Fruit fly (Drosophila melanogaster) whole organism, embryonic: ENCODE results near the gene CG3662.

ENCODE experiments used
- Abd-B ChIP-seq: fragments of 200-800 bp; sonication (Bioruptor generic); optimal IDR thresholded peaks from 2 replicates; lab custom pipeline; 2018; ENCODE audit warnings: missing biosample characterization, mild to moderate bottlenecking, missing genetic modification characterization, moderate library complexity
- Adf1 ChIP-seq: fragments of 200-800 bp; sonication (Bioruptor generic); IDR thresholded peaks from 2 replicates; pipeline ENCODE4 v1.3.6; 2022; ENCODE audit warnings: missing biosample characterization, missing genetic modification characterization
- Aef1 ChIP-seq: fragments of 200-800 bp; sonication (Bioruptor generic); IDR thresholded peaks from 3 replicates; pipeline ENCODE4 v1.3.6; 2022; ENCODE audit warnings: missing biosample characterization, missing genetic modification characterization
- C15 ChIP-seq: fragments of 200-800 bp; sonication (Bioruptor generic); IDR thresholded peaks from 3 replicates; pipeline ENCODE4 v1.3.6; 2022; ENCODE audit warnings: missing biosample characterization, missing genetic modification characterization
- CG10267 ChIP-seq: fragments of 200-800 bp; sonication (Bioruptor generic); optimal IDR thresholded peaks from 2 replicates; lab custom pipeline; 2018; ENCODE audit warnings: missing biosample characterization, mild to moderate bottlenecking, missing genetic modification characterization, moderate library complexity
- CG11504 ChIP-seq: fragments of 200-800 bp; sonication (Bioruptor generic); optimal IDR thresholded peaks from 3 replicates; lab custom pipeline; 2019; ENCODE audit warnings: missing biosample characterization, mild to moderate bottlenecking, missing genetic modification characterization, moderate library complexity
- CG12659 ChIP-seq: fragments of 200-800 bp; sonication (Bioruptor generic); optimal IDR thresholded peaks from 3 replicates; lab custom pipeline; 2017; ENCODE audit warnings: mild to moderate bottlenecking, missing biosample characterization, missing genetic modification reagents, missing genetic modification characterization
- CG15601 ChIP-seq: fragments of 200-800 bp; sonication (Bioruptor generic); optimal IDR thresholded peaks from 3 replicates; lab custom pipeline; 2019; ENCODE audit warnings: missing biosample characterization, mild to moderate bottlenecking, missing genetic modification characterization, moderate library complexity
- CG1602 ChIP-seq: fragments of 200-800 bp; sonication (Bioruptor generic); optimal IDR thresholded peaks from 3 replicates; lab custom pipeline; 2016; ENCODE audit warnings: missing biosample characterization, missing genetic modification characterization
- CG1647 ChIP-seq: fragments of 200-800 bp; sonication (Bioruptor generic); optimal IDR thresholded peaks from 3 replicates; lab custom pipeline; 2016; ENCODE audit warnings: missing biosample characterization, missing genetic modification characterization
- CG18011 ChIP-seq: fragments of 200-800 bp; sonication (Bioruptor generic); optimal IDR thresholded peaks from 2 replicates; lab custom pipeline; 2017; ENCODE audit warnings: missing biosample characterization, missing genetic modification characterization, mild to moderate bottlenecking, moderate library complexity, missing genotype
- CG2875 ChIP-seq: fragments of 200-800 bp; sonication (Bioruptor generic); optimal IDR thresholded peaks from 2 replicates; lab custom pipeline; 2017; ENCODE audit warnings: missing biosample characterization, mild to moderate bottlenecking, missing genetic modification characterization, missing genetic modification reagents
- CG3163 ChIP-seq: fragments of 200-800 bp; sonication (Bioruptor generic); optimal IDR thresholded peaks from 3 replicates; lab custom pipeline; 2016; ENCODE audit warnings: missing biosample characterization, missing genetic modification characterization
- CG33213 ChIP-seq: fragments of 200-800 bp; sonication (Bioruptor generic); optimal IDR thresholded peaks from 3 replicates; lab custom pipeline; 2016; ENCODE audit warnings: missing biosample characterization, missing genetic modification characterization
- CG3995 ChIP-seq: fragments of 200-800 bp; sonication (Bioruptor generic); optimal IDR thresholded peaks from 3 replicates; lab custom pipeline; 2016; ENCODE audit warnings: missing biosample characterization, missing genetic modification characterization
- CG4282 ChIP-seq: fragments of 200-800 bp; sonication (Bioruptor generic); optimal IDR thresholded peaks from 2 replicates; lab custom pipeline; 2016; ENCODE audit warnings: missing biosample characterization, missing genetic modification characterization
- CG6254 ChIP-seq: fragments of 200-800 bp; sonication (Bioruptor generic); optimal IDR thresholded peaks from 3 replicates; lab custom pipeline; 2017; ENCODE audit warnings: mild to moderate bottlenecking, missing biosample characterization, missing genetic modification reagents, missing genetic modification characterization
- CG6791 ChIP-seq: fragments of 200-800 bp; sonication (Bioruptor generic); IDR thresholded peaks from 3 replicates; pipeline ENCODE4 v1.3.6; 2022; ENCODE audit warnings: missing biosample characterization, missing genetic modification characterization; ENCODE audit not compliant: partially characterized antibody
- Chrac-16 ChIP-seq: fragments of 200-800 bp; sonication (Bioruptor generic); optimal IDR thresholded peaks from 3 replicates; lab custom pipeline; 2016; ENCODE audit warnings: missing biosample characterization, missing genetic modification characterization
- Dbx ChIP-seq: fragments of 200-800 bp; sonication (Bioruptor generic); IDR thresholded peaks from 3 replicates; pipeline ENCODE4 v1.3.6; 2022; ENCODE audit warnings: missing biosample characterization, missing genetic modification characterization
- Doc3 ChIP-seq: fragments of 200-800 bp; sonication (Bioruptor generic); IDR thresholded peaks from 3 replicates; pipeline ENCODE4 v1.3.6; 2022; ENCODE audit warnings: missing biosample characterization, missing genetic modification characterization; ENCODE audit not compliant: partially characterized antibody
- Drgx ChIP-seq: fragments of 200-800 bp; sonication (Bioruptor generic); IDR thresholded peaks from 2 replicates; pipeline ENCODE4 v1.3.6; 2022; ENCODE audit warnings: missing biosample characterization, missing genetic modification characterization
- Hey ChIP-seq: fragments of 200-800 bp; sonication (Bioruptor generic); optimal IDR thresholded peaks from 3 replicates; lab custom pipeline; 2018; ENCODE audit warnings: missing biosample characterization, mild to moderate bottlenecking, missing genetic modification characterization
- Lpt ChIP-seq: fragments of >200 bp; optimal IDR thresholded peaks from 2 replicates; lab custom pipeline; 2018; ENCODE audit warnings: missing biosample characterization, missing genetic modification characterization
- MTF-1 ChIP-seq: fragments of 200-800 bp; sonication (Bioruptor generic); optimal IDR thresholded peaks from 2 replicates; lab custom pipeline; 2018; ENCODE audit warnings: missing biosample characterization, mild to moderate bottlenecking, missing genetic modification characterization, borderline replicate concordance
- NC2α ChIP-seq: fragments of 200-800 bp; sonication (Bioruptor generic); optimal IDR thresholded peaks from 2 replicates; lab custom pipeline; 2016; ENCODE audit warnings: missing biosample characterization, missing genetic modification characterization
- Nf-YC ChIP-seq: fragments of 200-800 bp; optimal IDR thresholded peaks from 3 replicates; lab custom pipeline; 2019; ENCODE audit warnings: missing biosample characterization, mild to moderate bottlenecking, missing genetic modification characterization, moderate library complexity
- Oli ChIP-seq: fragments of 200-800 bp; sonication (Bioruptor generic); optimal IDR thresholded peaks from 2 replicates; lab custom pipeline; 2018; ENCODE audit warnings: missing biosample characterization, mild to moderate bottlenecking, missing genetic modification characterization, moderate library complexity
- Sox102F ChIP-seq: fragments of 200-800 bp; sonication (Bioruptor generic); optimal IDR thresholded peaks from 2 replicates; lab custom pipeline; 2018; ENCODE audit warnings: missing biosample characterization, mild to moderate bottlenecking, missing genetic modification characterization, moderate library complexity
- croc ChIP-seq: fragments of 200-800 bp; sonication (Bioruptor generic); conservative IDR thresholded peaks from 3 replicates; pipeline ENCODE4 v1.3.6; 2022; ENCODE audit warnings: missing biosample characterization, missing genetic modification characterization
- cwo ChIP-seq: fragments of 200-800 bp; sonication (Bioruptor generic); optimal IDR thresholded peaks from 3 replicates; lab custom pipeline; 2017; ENCODE audit warnings: missing biosample characterization, missing genetic modification characterization, mild to moderate bottlenecking, moderate library complexity, missing genetic modification reagents
- gcm2 ChIP-seq: fragments of 200-800 bp; sonication (Bioruptor generic); optimal IDR thresholded peaks from 2 replicates; lab custom pipeline; 2016; ENCODE audit warnings: missing biosample characterization, missing genetic modification characterization
- gfzf ChIP-seq: fragments of 200-800 bp; sonication (Bioruptor generic); optimal IDR thresholded peaks from 2 replicates; lab custom pipeline; 2016; ENCODE audit warnings: missing biosample characterization, mild to moderate bottlenecking, missing genetic modification characterization, moderate library complexity
- pfk ChIP-seq: fragments of 200-800 bp; sonication (Bioruptor generic); optimal IDR thresholded peaks from 2 replicates; lab custom pipeline; 2018; ENCODE audit warnings: missing biosample characterization, mild to moderate bottlenecking, missing genetic modification characterization, moderate library complexity
- repo ChIP-seq: fragments of 200-800 bp; sonication (Bioruptor generic); optimal IDR thresholded peaks from 2 replicates; lab custom pipeline; 2016; ENCODE audit warnings: missing biosample characterization, missing genetic modification characterization
- salm ChIP-seq: fragments of 200-800 bp; sonication (Bioruptor generic); optimal IDR thresholded peaks from 2 replicates; lab custom pipeline; 2018; ENCODE audit warnings: missing biosample characterization, mild to moderate bottlenecking, missing genetic modification characterization
- scrt ChIP-seq: fragments of 200-800 bp; sonication (Bioruptor generic); optimal IDR thresholded peaks from 2 replicates; lab custom pipeline; 2018; ENCODE audit warnings: missing biosample characterization, mild to moderate bottlenecking, missing genetic modification characterization, moderate library complexity
- sens ChIP-seq: fragments of 200-800 bp; sonication (Bioruptor generic); peaks from one replicate; lab custom pipeline; 2016; ENCODE audit warnings: missing biosample characterization, missing genetic modification characterization
- seq ChIP-seq: fragments of 200-800 bp; sonication (Bioruptor generic); IDR thresholded peaks from 2 replicates; pipeline ENCODE4 v1.3.6; 2022; ENCODE audit warnings: missing biosample characterization, missing genetic modification characterization
- tup ChIP-seq: fragments of 200-800 bp; sonication (Bioruptor generic); optimal IDR thresholded peaks from 2 replicates; lab custom pipeline; 2016; ENCODE audit warnings: missing biosample characterization, mild to moderate bottlenecking, missing genetic modification characterization, moderate library complexity
- tx ChIP-seq: fragments of 200-800 bp; sonication (Bioruptor generic); optimal IDR thresholded peaks from 2 replicates; lab custom pipeline; 2016; ENCODE audit warnings: missing biosample characterization, missing genetic modification characterization
- wor ChIP-seq: fragments of 200-800 bp; sonication (Bioruptor generic); IDR thresholded peaks from 2 replicates; pipeline ENCODE4 v1.3.6; 2022; ENCODE audit warnings: missing biosample characterization, missing genetic modification characterization

The CG3662 gene

DNA sequence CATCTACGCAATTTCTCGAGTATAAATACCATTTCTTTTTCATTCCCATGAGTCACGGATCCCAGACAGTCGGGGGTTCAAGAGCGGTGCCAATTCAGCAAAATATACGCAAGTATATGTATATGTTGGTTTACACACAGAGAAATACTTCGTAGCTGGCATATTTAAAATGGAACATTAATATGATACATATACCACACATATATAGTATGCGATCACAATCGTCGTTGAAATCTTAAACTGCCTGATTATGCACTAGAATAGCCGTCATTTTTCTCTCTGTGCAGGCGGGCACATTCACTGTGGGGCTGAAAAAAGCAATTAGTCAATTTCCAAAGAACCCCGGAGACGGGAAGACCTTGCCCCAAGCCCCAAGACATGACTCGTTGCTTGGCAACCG lies 20.6 kb downstream of the CG3662 start (continued):
- TF ChIP-seq salm (tag; lab: Kevin White, UChicago): no peak
- TF ChIP-seq CG18011 (GFP tag; lab: Kevin White, UChicago): peak; percentile 47
- TF ChIP-seq tx (GFP tag; lab: Kevin White, UChicago): peak; percentile 51
- no peak for TF ChIP-seq CG3163
- TF ChIP-seq gfzf: no peak
- peak; percentile 94 for TF ChIP-seq Drgx (GFP tag; lab: Robert Waterston, UW)
- TF ChIP-seq CG11504: peak; percentile 74
- peak; percentile 5 for TF ChIP-seq tup (GFP tag; lab: Kevin White, UChicago)
- TF ChIP-seq CG6254 (GFP tag; lab: Kevin White, UChicago): peak; percentile 56
- peak; percentile 23 for TF ChIP-seq repo (GFP tag; lab: Kevin White, UChicago)
- TF ChIP-seq Aef1: peak; percentile 83
- peak; percentile 70 for TF ChIP-seq Chrac-16
- no peak for TF ChIP-seq CG33213 (GFP tag; lab: Kevin White, UChicago)
- peak; percentile 58 for TF ChIP-seq CG2875 (GFP tag; lab: Kevin White, UChicago)
- TF ChIP-seq Abd-B (GFP tag; lab: Kevin White, UChicago): peak; percentile 51
- TF ChIP-seq wor: peak; percentile 48
- peak; percentile 73 for TF ChIP-seq Oli (tag; lab: Kevin White, UChicago)
- peak; percentile 23; the same call in 2 of the 3 replicates for TF ChIP-seq croc (GFP tag; lab: Robert Waterston, UW)
- TF ChIP-seq CG1602 (GFP tag; lab: Kevin White, UChicago): peak; percentile 52
- TF ChIP-seq Adf1 (GFP tag; lab: Robert Waterston, UW): peak; percentile 57; the same call in 1 of the 2 replicates
- peak; percentile 43 for TF ChIP-seq CG10267 (tag; lab: Kevin White, UChicago)
- TF ChIP-seq scrt (GFP tag; lab: Kevin White, UChicago): peak; percentile 63
- TF ChIP-seq Lpt: no peak
- TF ChIP-seq gcm2 (GFP tag; lab: Kevin White, UChicago): peak; percentile 40
- TF ChIP-seq pfk (GFP tag; lab: Kevin White, UChicago): no peak
- TF ChIP-seq CG1647: peak; percentile 37
- TF ChIP-seq CG4282: no peak
- TF ChIP-seq cwo (GFP tag; lab: Kevin White, UChicago): peak; percentile 72
- TF ChIP-seq CG6791: no peak
- TF ChIP-seq Doc3 (GFP tag; lab: Robert Waterston, UW): no peak
- peak; percentile 77 for TF ChIP-seq Sox102F (GFP tag; lab: Kevin White, UChicago)
- peak; percentile 93 for TF ChIP-seq Dbx (GFP tag; lab: Robert Waterston, UW)
- TF ChIP-seq NC2α (GFP tag; lab: Kevin White, UChicago): no peak
- peak; percentile 2 for TF ChIP-seq CG15601 (tag; lab: Kevin White, UChicago)
- peak; percentile 69 for TF ChIP-seq CG12659 (GFP tag; lab: Kevin White, UChicago)
- TF ChIP-seq Nf-YC (tag; lab: Kevin White, UChicago): peak; percentile 26
- no peak for TF ChIP-seq Hey (tag; lab: Kevin White, UChicago)
- TF ChIP-seq sens: peak; percentile 90
- no peak for TF ChIP-seq MTF-1
- peak; percentile 66; the same call in 2 of the 3 replicates for TF ChIP-seq C15 (GFP tag; lab: Robert Waterston, UW)
- peak; percentile 23 for TF ChIP-seq CG3995 (GFP tag; lab: Kevin White, UChicago)
- TF ChIP-seq seq: peak; percentile 59; the same call in 1 of the 2 replicates
